Fruit fly (Drosophila melanogaster) whole organism, embryonic: ENCODE results near the gene trk.

Experiments
- Antp ChIP-seq: fragments of 200-800 bp; sonication (Bioruptor generic); optimal IDR thresholded peaks from 3 replicates; lab custom pipeline; 2016; ENCODE audit warnings: missing biosample characterization, missing genetic modification characterization
- CG10321 ChIP-seq: fragments of 200-800 bp; sonication (Bioruptor generic); IDR thresholded peaks from 2 replicates; pipeline ENCODE4 v1.3.6; 2022; ENCODE audit warnings: missing biosample characterization, missing genetic modification characterization
- CG10431 ChIP-seq: fragments of 200-800 bp; sonication (Bioruptor generic); optimal IDR thresholded peaks from 3 replicates; lab custom pipeline; 2018; ENCODE audit warnings: missing biosample characterization, mild to moderate bottlenecking, missing genetic modification characterization
- CG10654 ChIP-seq: fragments of 200-800 bp; sonication (Bioruptor generic); optimal IDR thresholded peaks from 2 replicates; lab custom pipeline; 2016; ENCODE audit warnings: missing biosample characterization, missing genetic modification characterization
- CG11696 ChIP-seq: fragments of 200-800 bp; sonication (Bioruptor generic); IDR thresholded peaks from 2 replicates; pipeline ENCODE4 v1.3.6; 2022; ENCODE audit warnings: missing biosample characterization, missing genetic modification characterization
- CG12071 ChIP-seq: fragments of 200-800 bp; sonication (Bioruptor generic); optimal IDR thresholded peaks from 3 replicates; lab custom pipeline; 2018; ENCODE audit warnings: missing biosample characterization, mild to moderate bottlenecking, missing genetic modification characterization
- CG12104 ChIP-seq: fragments of 200-800 bp; sonication (Bioruptor generic); optimal IDR thresholded peaks from 3 replicates; lab custom pipeline; 2016; ENCODE audit warnings: missing biosample characterization, missing genetic modification characterization
- CG12155 ChIP-seq: fragments of 200-800 bp; sonication (Bioruptor generic); optimal IDR thresholded peaks from 3 replicates; lab custom pipeline; 2016; ENCODE audit warnings: missing biosample characterization, missing genetic modification characterization
- CG16813 ChIP-seq: fragments of 200-800 bp; sonication (Bioruptor generic); IDR thresholded peaks from 3 replicates; pipeline ENCODE4 v1.3.6; 2022; ENCODE audit warnings: missing biosample characterization, missing genetic modification characterization; ENCODE audit not compliant: partially characterized antibody
- CG17361 ChIP-seq: fragments of 200-800 bp; sonication (Bioruptor generic); IDR thresholded peaks from 3 replicates; pipeline ENCODE4 v1.3.6; 2022; ENCODE audit warnings: missing biosample characterization, missing genetic modification characterization
- CG17829 ChIP-seq: fragments of 200-800 bp; optimal IDR thresholded peaks from 2 replicates; lab custom pipeline; 2019; ENCODE audit warnings: missing biosample characterization, mild to moderate bottlenecking, missing genetic modification characterization, moderate library complexity
- CG1832 ChIP-seq: fragments of 200-800 bp; sonication (Bioruptor generic); optimal IDR thresholded peaks from 2 replicates; lab custom pipeline; 2017; ENCODE audit warnings: missing biosample characterization, mild to moderate bottlenecking, missing genetic modification characterization, inconsistent platforms
- CG18476 ChIP-seq: fragments of 200-800 bp; sonication (Bioruptor generic); optimal IDR thresholded peaks from 2 replicates; lab custom pipeline; 2016; ENCODE audit warnings: missing biosample characterization, mild to moderate bottlenecking, missing genetic modification characterization
- CG18764 ChIP-seq: fragments of 200-800 bp; sonication (Bioruptor generic); optimal IDR thresholded peaks from 3 replicates; lab custom pipeline; 2016; ENCODE audit warnings: missing biosample characterization, missing genetic modification characterization
- CG2199 ChIP-seq: fragments of 200-800 bp; sonication (Bioruptor generic); IDR thresholded peaks from 3 replicates; pipeline ENCODE4 v1.3.6; 2022; ENCODE audit warnings: missing biosample characterization, missing genetic modification characterization
- CG34422 ChIP-seq: fragments of 200-800 bp; sonication (Bioruptor generic); IDR thresholded peaks from 3 replicates; pipeline ENCODE4 v1.3.6; 2022; ENCODE audit warnings: missing biosample characterization, missing genetic modification characterization
- CG3726 ChIP-seq: fragments of 200-800 bp; sonication (Bioruptor generic); IDR thresholded peaks from 3 replicates; pipeline ENCODE4, ENCODE4 v1.3.6; 2022; ENCODE audit warnings: missing biosample characterization, missing genetic modification characterization
- CG3838 ChIP-seq: fragments of 200-800 bp; sonication (Bioruptor generic); optimal IDR thresholded peaks from 3 replicates; lab custom pipeline; 2016; ENCODE audit warnings: missing biosample characterization, missing genetic modification characterization
- CG3847 ChIP-seq: fragments of 200-800 bp; sonication (Bioruptor generic); IDR thresholded peaks from 2 replicates; pipeline ENCODE4 v1.3.6; 2022; ENCODE audit warnings: missing biosample characterization, missing genetic modification characterization
- CG4730 ChIP-seq: fragments of 200-800 bp; sonication (Bioruptor generic); IDR thresholded peaks from 2 replicates; pipeline ENCODE4 v1.3.6; 2022; ENCODE audit warnings: missing biosample characterization, missing genetic modification characterization
- CG6654 ChIP-seq: fragments of 200-800 bp; sonication (Bioruptor generic); optimal IDR thresholded peaks from 2 replicates; lab custom pipeline; 2017; ENCODE audit warnings: missing biosample characterization, mild to moderate bottlenecking, missing genetic modification characterization
- CG6813 ChIP-seq: fragments of 200-800 bp; sonication (Bioruptor generic); optimal IDR thresholded peaks from 2 replicates; lab custom pipeline; 2017; ENCODE audit warnings: missing biosample characterization, missing genetic modification characterization, mild to moderate bottlenecking, moderate library complexity, missing genetic modification reagents
- CG8089 ChIP-seq: fragments of 200-800 bp; sonication (Bioruptor generic); optimal IDR thresholded peaks from 3 replicates; lab custom pipeline; 2016; ENCODE audit warnings: missing biosample characterization, missing genetic modification characterization
- CG9727 ChIP-seq: fragments of 200-800 bp; sonication (Bioruptor generic); optimal IDR thresholded peaks from 3 replicates; lab custom pipeline; 2017; ENCODE audit warnings: missing biosample characterization, mild to moderate bottlenecking, missing genetic modification characterization
- Drgx ChIP-seq: fragments of 200-800 bp; sonication (Bioruptor generic); IDR thresholded peaks from 2 replicates; pipeline ENCODE4 v1.3.6; 2022; ENCODE audit warnings: missing biosample characterization, missing genetic modification characterization
- H2.0 ChIP-seq: fragments of 200-800 bp; sonication (Bioruptor generic); IDR thresholded peaks from 2 replicates; pipeline ENCODE4 v1.3.6; 2022; ENCODE audit warnings: missing biosample characterization, missing genetic modification characterization
- Hr3 ChIP-seq: fragments of 200-800 bp; sonication (Bioruptor generic); optimal IDR thresholded peaks from 3 replicates; lab custom pipeline; 2016; ENCODE audit warnings: missing biosample characterization, missing genetic modification characterization
- Jarid2 ChIP-seq: fragments of 200-800 bp; sonication (Bioruptor generic); optimal IDR thresholded peaks from 3 replicates; lab custom pipeline; 2017; ENCODE audit warnings: mild to moderate bottlenecking, missing biosample characterization, missing genetic modification reagents, missing genetic modification characterization
- Lim3 ChIP-seq: fragments of 200-800 bp; sonication (Bioruptor generic); IDR thresholded peaks from 2 replicates; pipeline ENCODE4 v1.3.6; 2022; ENCODE audit warnings: missing biosample characterization, missing genetic modification characterization
- NC2α ChIP-seq: fragments of 200-800 bp; sonication (Bioruptor generic); optimal IDR thresholded peaks from 2 replicates; lab custom pipeline; 2016; ENCODE audit warnings: missing biosample characterization, missing genetic modification characterization
- Rfx ChIP-seq: fragments of 200-800 bp; sonication (Bioruptor generic); IDR thresholded peaks from 2 replicates; pipeline ENCODE4 v1.3.6; 2022; ENCODE audit warnings: missing biosample characterization, missing genetic modification characterization
- Sox100B ChIP-seq: fragments of 200-800 bp; sonication (Bioruptor generic); optimal IDR thresholded peaks from 3 replicates; lab custom pipeline; 2018; ENCODE audit warnings: missing biosample characterization, mild to moderate bottlenecking, missing genetic modification characterization
- Vsx1 ChIP-seq: fragments of 200-800 bp; sonication (Bioruptor generic); optimal IDR thresholded peaks from 2 replicates; lab custom pipeline; 2017; ENCODE audit warnings: missing biosample characterization, mild to moderate bottlenecking, missing genetic modification characterization, missing genetic modification reagents
- dmrt99B ChIP-seq: fragments of 200-800 bp; sonication (Bioruptor generic); optimal IDR thresholded peaks from 2 replicates; lab custom pipeline; 2018; ENCODE audit warnings: missing biosample characterization, mild to moderate bottlenecking, missing genetic modification characterization, moderate library complexity
- jigr1 ChIP-seq: fragments of 200-800 bp; sonication (Bioruptor generic); IDR thresholded peaks from 3 replicates; pipeline ENCODE4 v1.3.6; 2022; ENCODE audit warnings: missing biosample characterization, missing genetic modification characterization
- kay ChIP-seq: fragments of 200-800 bp; sonication (Bioruptor generic); optimal IDR thresholded peaks from 2 replicates; lab custom pipeline; 2016; ENCODE audit warnings: missing biosample characterization, missing genetic modification characterization
- nom ChIP-seq: fragments of 200-800 bp; sonication (Bioruptor generic); optimal IDR thresholded peaks from 2 replicates; lab custom pipeline; 2017; ENCODE audit warnings: missing biosample characterization, missing genetic modification characterization, mild to moderate bottlenecking, moderate library complexity, missing genetic modification reagents
- oc ChIP-seq: fragments of 200-800 bp; sonication (Bioruptor generic); optimal IDR thresholded peaks from 2 replicates; lab custom pipeline; 2018; ENCODE audit warnings: missing biosample characterization, mild to moderate bottlenecking, missing genetic modification characterization, moderate library complexity
- odd ChIP-seq: fragments of 200-800 bp; sonication (Bioruptor generic); optimal IDR thresholded peaks from 2 replicates; lab custom pipeline; 2017; ENCODE audit warnings: missing biosample characterization, mild to moderate bottlenecking, missing genetic modification characterization
- p53 ChIP-seq: fragments of 200-800 bp; sonication (Bioruptor generic); optimal IDR thresholded peaks from 2 replicates; lab custom pipeline; 2016; ENCODE audit warnings: missing biosample characterization, missing genetic modification characterization
- pho ChIP-seq: fragments of 200-800 bp; sonication (Bioruptor generic); optimal IDR thresholded peaks from 2 replicates; lab custom pipeline; 2016; ENCODE audit warnings: missing biosample characterization, missing genetic modification characterization
- sens ChIP-seq: fragments of 200-800 bp; sonication (Bioruptor generic); peaks from one replicate; lab custom pipeline; 2016; ENCODE audit warnings: missing biosample characterization, missing genetic modification characterization
- sim ChIP-seq: fragments of 200-800 bp; sonication (Bioruptor generic); IDR thresholded peaks from 2 replicates; pipeline ENCODE4 v1.3.6; 2022; ENCODE audit warnings: missing biosample characterization, missing genetic modification characterization
- slbo ChIP-seq: fragments of 200-800 bp; sonication (Bioruptor generic); IDR thresholded peaks from 2 replicates; pipeline ENCODE4 v1.3.6; 2022; ENCODE audit warnings: missing biosample characterization, missing genetic modification characterization
- stc ChIP-seq: fragments of 200-800 bp; sonication (Bioruptor generic); IDR thresholded peaks from 2 replicates; pipeline ENCODE4 v1.3.6; 2022; ENCODE audit warnings: missing biosample characterization, missing genetic modification characterization
- tio ChIP-seq: fragments of 200-800 bp; sonication (Bioruptor generic); optimal IDR thresholded peaks from 2 replicates; lab custom pipeline; 2017; ENCODE audit warnings: missing biosample characterization, missing genetic modification characterization, inconsistent platforms
- toy ChIP-seq: fragments of 200-800 bp; sonication (Bioruptor generic); IDR thresholded peaks from 2 replicates; pipeline ENCODE4 v1.3.6; 2022; ENCODE audit warnings: missing biosample characterization, missing genetic modification characterization
- twi ChIP-seq: fragments of 200-800 bp; optimal IDR thresholded peaks from 2 replicates; lab custom pipeline; 2019; ENCODE audit warnings: missing biosample characterization, mild to moderate bottlenecking, missing genetic modification characterization, moderate library complexity
- wek ChIP-seq: fragments of 200-800 bp; sonication (Bioruptor generic); optimal IDR thresholded peaks from 3 replicates; lab custom pipeline; 2018; ENCODE audit warnings: missing biosample characterization, mild to moderate bottlenecking, missing genetic modification characterization, moderate library complexity
- zfh1 ChIP-seq: fragments of 200-800 bp; sonication (Bioruptor generic); IDR thresholded peaks from 3 replicates; pipeline ENCODE4 v1.3.6; 2022; ENCODE audit warnings: missing biosample characterization, missing genetic modification characterization

Gene trk

DNA sequence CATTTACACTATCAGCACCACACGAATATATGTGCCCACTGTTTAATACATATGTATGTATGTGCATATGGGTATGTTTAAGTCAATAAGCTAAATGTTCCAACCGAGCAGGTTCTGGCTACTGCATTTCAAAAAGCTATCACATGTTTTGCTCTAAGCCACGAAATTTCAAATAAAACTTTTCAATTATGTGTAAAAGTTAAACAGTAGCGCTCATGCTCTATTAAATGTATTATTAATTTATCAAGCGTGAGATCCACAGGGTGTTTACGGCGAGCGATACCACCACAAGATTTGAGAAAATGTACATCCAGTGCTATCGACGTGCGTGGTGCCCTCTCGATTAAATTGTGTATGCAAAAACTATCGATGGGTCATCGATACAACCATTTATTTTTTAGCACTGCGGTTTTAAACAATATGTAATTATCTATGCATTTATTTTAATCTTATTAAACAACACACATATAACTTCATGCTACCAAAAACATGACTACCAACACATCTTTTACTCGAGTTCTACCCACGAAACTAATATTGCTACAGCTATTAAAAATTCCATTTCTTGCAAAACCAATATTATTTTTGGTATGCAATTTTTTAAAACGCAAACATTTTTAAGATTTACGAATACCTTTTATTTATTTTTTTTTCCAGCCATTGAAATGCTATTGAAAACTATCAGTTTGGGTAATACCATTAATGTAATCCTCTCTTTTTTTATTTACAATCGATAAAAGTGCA is 11.2 kb downstream of the trk start, which contains the start of gene Pten (continued):
- TF ChIP-seq Hr3 (GFP tag; lab: Kevin White, UChicago): peak; percentile 58
- 0 out of 3 replicates have a peak, but pooled peaks have one; percentile 19 for TF ChIP-seq CG34422 (GFP tag; lab: Robert Waterston, UW)
- no peak for TF ChIP-seq CG6813 (GFP tag; lab: Kevin White, UChicago)
- peak; percentile 10 for TF ChIP-seq CG8089 (GFP tag; lab: Kevin White, UChicago)
- peak; percentile 68 for TF ChIP-seq wek (GFP tag; lab: Kevin White, UChicago)
- peak; percentile 79 for TF ChIP-seq CG12104 (GFP tag; lab: Kevin White, UChicago)
- no peak for TF ChIP-seq Antp (GFP tag; lab: Kevin White, UChicago)
- peak; percentile 88; the same call in 1 of the 3 replicates for TF ChIP-seq jigr1 (GFP tag; lab: Robert Waterston, UW)
- TF ChIP-seq tio: no peak
- no peak for TF ChIP-seq CG6654 (GFP tag; lab: Kevin White, UChicago)
- peak; percentile 29 for TF ChIP-seq nom (GFP tag; lab: Kevin White, UChicago)
- no peak for TF ChIP-seq CG3838 (GFP tag; lab: Kevin White, UChicago)
- no peak; the same call in 1 of the 2 replicates for TF ChIP-seq H2.0 (GFP tag; lab: Robert Waterston, UW)
- TF ChIP-seq CG10431 (GFP tag; lab: Kevin White, UChicago): peak; percentile 26
- TF ChIP-seq Sox100B (GFP tag; lab: Kevin White, UChicago): peak; percentile 63
- TF ChIP-seq CG1832: no peak
- TF ChIP-seq sens (GFP tag; lab: Kevin White, UChicago): peak; percentile 96
- 0 out of 2 replicates have a peak, but pooled peaks have one; percentile 33 for TF ChIP-seq CG11696
- TF ChIP-seq pho (GFP tag; lab: Kevin White, UChicago): peak; percentile 64
- peak; percentile 61 for TF ChIP-seq kay
- peak; percentile 82 for TF ChIP-seq CG17829
- peak; percentile 31 for TF ChIP-seq NC2α (GFP tag; lab: Kevin White, UChicago)
- no peak for TF ChIP-seq CG3726 (GFP tag; lab: Robert Waterston, UW)
- TF ChIP-seq dmrt99B (tag; lab: Kevin White, UChicago): no peak
- TF ChIP-seq CG12155 (GFP tag; lab: Kevin White, UChicago): peak; percentile 57
- TF ChIP-seq sim (GFP tag; lab: Robert Waterston, UW): no peak
- TF ChIP-seq Lim3 (GFP tag; lab: Robert Waterston, UW): no peak
- peak; percentile 58; the same call in 2 of the 3 replicates for TF ChIP-seq zfh1 (GFP tag; lab: Robert Waterston, UW)
- TF ChIP-seq Vsx1 (GFP tag; lab: Kevin White, UChicago): no peak
- TF ChIP-seq p53 (GFP tag; lab: Kevin White, UChicago): no peak
- no peak for TF ChIP-seq CG4730
- TF ChIP-seq stc (GFP tag; lab: Robert Waterston, UW): peak; percentile 67; the same call in 1 of the 2 replicates
- no peak for TF ChIP-seq odd (GFP tag; lab: Kevin White, UChicago)
- TF ChIP-seq Rfx (GFP tag; lab: Robert Waterston, UW): no peak; the same call in 1 of the 2 replicates
- no peak for TF ChIP-seq CG10321 (GFP tag; lab: Robert Waterston, UW)
- TF ChIP-seq CG18476 (GFP tag; lab: Kevin White, UChicago): peak; percentile 68
- TF ChIP-seq slbo (GFP tag; lab: Robert Waterston, UW): peak; percentile 51
- no peak for TF ChIP-seq CG3847 (GFP tag; lab: Robert Waterston, UW)
- no peak for TF ChIP-seq CG12071 (GFP tag; lab: Kevin White, UChicago)
- TF ChIP-seq CG17361 (GFP tag; lab: Robert Waterston, UW): peak; percentile 89; the same call in 2 of the 3 replicates
- no peak for TF ChIP-seq Jarid2 (GFP tag; lab: Kevin White, UChicago)
- peak; percentile 62 for TF ChIP-seq CG10654 (GFP tag; lab: Kevin White, UChicago)
- TF ChIP-seq twi (tag; lab: Kevin White, UChicago): no peak
- peak; percentile 90 for TF ChIP-seq CG9727 (GFP tag; lab: Kevin White, UChicago)
- TF ChIP-seq CG2199 (GFP tag; lab: Robert Waterston, UW): no peak
- no peak for TF ChIP-seq oc (tag; lab: Kevin White, UChicago)
- peak; percentile 92 for TF ChIP-seq CG16813 (GFP tag; lab: Robert Waterston, UW)
- peak; percentile 100 for TF ChIP-seq CG18764 (GFP tag; lab: Kevin White, UChicago)
- no peak for TF ChIP-seq toy
- TF ChIP-seq Drgx: no peak
